Worm (Caenorhabditis elegans) whole organism, L1 larva: Measurements from ENCODE around the gene K07F5.15.

Experiments used
- C16A3.4 ChIP-seq: fragments of 150-350 bp; optimal IDR thresholded peaks from 2 replicates; lab custom pipeline; 2014; ENCODE audit warnings: missing biosample characterization, missing genetic modification characterization
- C34B4.2 ChIP-seq: sonication (generic microtip); optimal IDR thresholded peaks from 2 replicates; lab custom pipeline; 2017; ENCODE audit warnings: mild to moderate bottlenecking, missing genetic modification characterization, missing compliant biosample characterization
- F16B12.6 ChIP-seq: fragments of 150-350 bp; optimal IDR thresholded peaks from 2 replicates; lab custom pipeline; 2014; ENCODE audit warnings: missing biosample characterization, missing genetic modification characterization
- aha-1 ChIP-seq: fragments of 150-350 bp; optimal IDR thresholded peaks from 2 replicates; lab custom pipeline; 2014; ENCODE audit warnings: missing biosample characterization, missing genetic modification characterization
- alr-1 ChIP-seq: fragments of 200-800 bp; sonication (Bioruptor generic); optimal IDR thresholded peaks from 2 replicates; lab custom pipeline; 2018; ENCODE audit warnings: borderline replicate concordance, mild to moderate bottlenecking, missing genetic modification characterization, missing compliant biosample characterization
- aly-2 ChIP-seq: fragments of 150-350 bp; optimal IDR thresholded peaks from 2 replicates; lab custom pipeline; 2014; ENCODE audit warnings: missing biosample characterization, missing genetic modification characterization
- ceh-82 ChIP-seq, 3 experiments: fragments of 150-350 bp in 1 of 3; sonication (generic microtip) in 2 of 3; optimal IDR thresholded peaks; 2 replicates each; lab custom pipeline; 2014 to 2017; ENCODE audit warnings: missing biosample characterization in 3 of 3, missing genetic modification characterization in 3 of 3
- ceh-88 ChIP-seq: fragments of 200-800 bp; sonication (Bioruptor generic); IDR thresholded peaks from 2 replicates; pipeline ENCODE4 v1.3.6; 2022; ENCODE audit warnings: missing genetic modification characterization, missing compliant biosample characterization
- dpl-1 ChIP-seq, 3 experiments: fragments of 150-350 bp in 2 of 3; sonication (generic microtip) in 1 of 3; optimal IDR thresholded peaks; 2 replicates each; lab custom pipeline; 2014 to 2017; ENCODE audit warnings: missing biosample characterization in 3 of 3, missing genetic modification characterization in 3 of 3, missing genetic modification reagents in 3 of 3
- dsc-1 ChIP-seq: sonication (generic microtip); optimal IDR thresholded peaks from 2 replicates; lab custom pipeline; 2016; ENCODE audit warnings: mild to moderate bottlenecking, missing genetic modification characterization, missing compliant biosample characterization
- efl-1 ChIP-seq, 4 experiments: fragments of 150-350 bp; optimal IDR thresholded peaks in 3 of 4; peaks in 1 of 4; 1 replicate in 1 of 4; 2 replicates in 3 of 4; lab custom pipeline; 2014; ENCODE audit warnings: missing biosample characterization in 2 of 4, missing genetic modification characterization in 2 of 4, missing genetic modification reagents in 2 of 4
- egl-13 ChIP-seq: sonication (generic microtip); optimal IDR thresholded peaks from 2 replicates; lab custom pipeline; 2016; ENCODE audit warnings: missing genotype, missing genetic modification reagents, missing genetic modification characterization, missing compliant biosample characterization
- elt-3 ChIP-seq, 6 experiments: fragments of 150-350 bp in 1 of 6; sonication (generic microtip); optimal IDR thresholded peaks; 2 replicates each; lab custom pipeline; 2017 to 2018; ENCODE audit warnings: missing biosample characterization in 6 of 6, missing genetic modification characterization in 6 of 6, inconsistent platforms in 1 of 6
- fkh-10 ChIP-seq: sonication (generic microtip); optimal IDR thresholded peaks from 2 replicates; lab custom pipeline; 2017; ENCODE audit warnings: missing biosample characterization, missing genetic modification reagents, missing genetic modification characterization
- fkh-8 ChIP-seq: sonication (generic microtip); optimal IDR thresholded peaks from 2 replicates; lab custom pipeline; 2016; ENCODE audit warnings: mild to moderate bottlenecking, missing genetic modification characterization, missing compliant biosample characterization
- fos-1 ChIP-seq: fragments of 150-350 bp; optimal IDR thresholded peaks from 2 replicates; lab custom pipeline; 2014; ENCODE audit warnings: missing biosample characterization, missing genetic modification characterization
- hlh-17 ChIP-seq: fragments of 200-800 bp; sonication (Bioruptor generic); optimal IDR thresholded peaks from 2 replicates; lab custom pipeline; 2018; ENCODE audit warnings: missing genetic modification characterization, mild to moderate bottlenecking, missing compliant biosample characterization, moderate library complexity, borderline replicate concordance
- hpl-2 ChIP-seq: fragments of 150-350 bp; optimal IDR thresholded peaks from 2 replicates; lab custom pipeline; 2014; ENCODE audit warnings: missing biosample characterization, missing genetic modification reagents, missing genetic modification characterization
- jun-1 ChIP-seq: fragments of 150-350 bp; optimal IDR thresholded peaks from 2 replicates; lab custom pipeline; 2014; ENCODE audit warnings: missing biosample characterization, missing genetic modification reagents, missing genetic modification characterization
- lin-14 ChIP-seq: fragments of 200-800 bp; sonication (Bioruptor generic); optimal IDR thresholded peaks from 2 replicates; lab custom pipeline; 2018; ENCODE audit warnings: mild to moderate bottlenecking, missing genetic modification characterization, moderate library complexity, missing compliant biosample characterization
- lin-39 ChIP-seq: fragments of 150-350 bp; optimal IDR thresholded peaks from 2 replicates; lab custom pipeline; 2014; ENCODE audit warnings: missing biosample characterization, missing genetic modification reagents, missing genetic modification characterization
- lsy-2 ChIP-seq, 2 experiments: fragments of 150-350 bp; optimal IDR thresholded peaks; 2 replicates each; lab custom pipeline; 2014; ENCODE audit warnings: missing biosample characterization in 2 of 2, missing genetic modification characterization in 2 of 2
- mab-9 ChIP-seq: fragments of 200-800 bp; sonication (Bioruptor generic); IDR thresholded peaks from 2 replicates; pipeline ENCODE4 v1.3.6; 2022; ENCODE audit warnings: missing genetic modification reagents, missing genetic modification characterization, missing compliant biosample characterization
- mef-2 ChIP-seq: fragments of 150-350 bp; optimal IDR thresholded peaks from 2 replicates; lab custom pipeline; 2014; ENCODE audit warnings: missing biosample characterization, missing genetic modification characterization
- nhr-12 ChIP-seq: sonication (generic microtip); optimal IDR thresholded peaks from 2 replicates; lab custom pipeline; 2017; ENCODE audit warnings: missing biosample characterization, missing genetic modification characterization
- nhr-20 ChIP-seq: sonication (generic microtip); optimal IDR thresholded peaks from 2 replicates; lab custom pipeline; 2016; ENCODE audit warnings: mild to moderate bottlenecking, missing genetic modification characterization, missing compliant biosample characterization
- nhr-28 ChIP-seq: fragments of 150-350 bp; optimal IDR thresholded peaks from 2 replicates; lab custom pipeline; 2014; ENCODE audit warnings: missing biosample characterization, missing genetic modification characterization
- nhr-76 ChIP-seq: sonication (generic microtip); optimal IDR thresholded peaks from 2 replicates; lab custom pipeline; 2017; ENCODE audit warnings: missing biosample characterization, missing genetic modification characterization
- pax-3 ChIP-seq: fragments of 200-800 bp; sonication (Bioruptor generic); optimal IDR thresholded peaks from 2 replicates; lab custom pipeline; 2018; ENCODE audit warnings: mild to moderate bottlenecking, missing genetic modification characterization, moderate library complexity, missing compliant biosample characterization
- pqm-1 ChIP-seq: sonication (generic microtip); optimal IDR thresholded peaks from 3 replicates; lab custom pipeline; 2017; ENCODE audit warnings: missing biosample characterization, missing genetic modification characterization
- skn-1 ChIP-seq: fragments of 150-350 bp; optimal IDR thresholded peaks from 2 replicates; lab custom pipeline; 2014; ENCODE audit warnings: missing biosample characterization, missing genetic modification characterization
- snpc-4 ChIP-seq: fragments of 150-350 bp; optimal IDR thresholded peaks from 2 replicates; lab custom pipeline; 2014; ENCODE audit warnings: missing biosample characterization, missing genetic modification characterization
- sox-4 ChIP-seq: sonication (generic microtip); optimal IDR thresholded peaks from 2 replicates; lab custom pipeline; 2016; ENCODE audit warnings: missing genetic modification characterization, missing compliant biosample characterization
- sptf-1 ChIP-seq: fragments of 150-350 bp; optimal IDR thresholded peaks from 2 replicates; lab custom pipeline; 2014; ENCODE audit warnings: missing biosample characterization, missing genetic modification characterization
- swsn-7 ChIP-seq: sonication (generic microtip); optimal IDR thresholded peaks from 2 replicates; lab custom pipeline; 2016; ENCODE audit warnings: missing genetic modification characterization, missing compliant biosample characterization
- unc-130 ChIP-seq: fragments of 150-350 bp; optimal IDR thresholded peaks from 2 replicates; lab custom pipeline; 2017; ENCODE audit warnings: missing biosample characterization, missing genetic modification characterization, inconsistent platforms
- unc-62 ChIP-seq: fragments of 150-350 bp; optimal IDR thresholded peaks from 2 replicates; lab custom pipeline; 2014; ENCODE audit warnings: missing biosample characterization, missing genetic modification reagents, missing genetic modification characterization
- unc-86 ChIP-seq: sonication (generic microtip); optimal IDR thresholded peaks from 2 replicates; lab custom pipeline; 2016; ENCODE audit warnings: missing genetic modification characterization, missing compliant biosample characterization
- zag-1 ChIP-seq: fragments of 150-350 bp; optimal IDR thresholded peaks from 2 replicates; lab custom pipeline; 2014; ENCODE audit warnings: missing biosample characterization, missing genetic modification characterization
- zip-4 ChIP-seq: fragments of 200-800 bp; sonication (Bioruptor generic); optimal IDR thresholded peaks from 2 replicates; lab custom pipeline; 2018; ENCODE audit warnings: mild to moderate bottlenecking, missing genetic modification characterization, moderate library complexity, missing compliant biosample characterization
- ztf-11 ChIP-seq, 2 experiments: sonication (generic microtip); optimal IDR thresholded peaks; 2 replicates each; lab custom pipeline; 2016 to 2017; ENCODE audit warnings: missing genetic modification characterization in 2 of 2, missing biosample characterization in 1 of 2, missing compliant biosample characterization in 1 of 2
- ztf-4 ChIP-seq: fragments of 150-350 bp; optimal IDR thresholded peaks from 2 replicates; lab custom pipeline; 2014; ENCODE audit warnings: missing biosample characterization, missing genetic modification characterization

K07F5.15 gene

ce11 chrIV:9858970-9859369 lies 5.9 kb upstream of the K07F5.15 start:
- no peak for TF ChIP-seq dpl-1 (GFP tag; optimal IDR thresholded peaks at IDR 0.05; lab: Kevin White, UChicago)
- no peak for TF ChIP-seq lin-14 (GFP tag; lab: Kevin White, UChicago)
- TF ChIP-seq pqm-1 = no peak
- no peak for TF ChIP-seq skn-1 (tag; lab: Kevin White, UChicago)
- TF ChIP-seq sox-4 (tag; lab: Kevin White, UChicago) = no peak
- TF ChIP-seq nhr-76 (tag; lab: Kevin White, UChicago) = no peak
- TF ChIP-seq nhr-28 (tag; lab: Kevin White, UChicago) = no peak
- no peak for TF ChIP-seq sptf-1
- no peak for TF ChIP-seq aly-2 (tag; lab: Kevin White, UChicago)
- no peak for TF ChIP-seq alr-1 (tag; lab: Kevin White, UChicago)
- no peak for TF ChIP-seq nhr-12 (tag; lab: Kevin White, UChicago)
- no peak for TF ChIP-seq mab-9
- no peak for TF ChIP-seq hlh-17 (GFP tag; lab: Kevin White, UChicago)
- no peak for TF ChIP-seq zag-1
- no peak for TF ChIP-seq unc-130 (tag; lab: Kevin White, UChicago)
- TF ChIP-seq ceh-82 (tag; optimal IDR thresholded peaks at IDR 0.05; lab: Kevin White, UChicago) = no peak

ce11 chrIV:9861921-9862320 lies 3.0 kb upstream of the K07F5.15 start, which contains the start of gene K07F5.14:
K07F5.14 (plus strand) TSS chrIV:9862221.
- TF ChIP-seq jun-1 (tag; lab: Kevin White, UChicago) (no peak), F16B12.6 (tag; lab: Kevin White, UChicago) (no peak), zip-4 (GFP tag; lab: Kevin White, UChicago) (no peak), fkh-8 (no peak), elt-3 (tag; optimal IDR thresholded peaks at IDR 0.05; lab: Kevin White, UChicago) (no peak), C16A3.4 (no peak), hpl-2 (GFP tag; lab: Kevin White, UChicago) (no peak), ztf-11 (tag; optimal IDR thresholded peaks at IDR 0.05; lab: Kevin White, UChicago) (no peak), unc-86 (no peak), dsc-1 (tag; lab: Kevin White, UChicago) (no peak), fkh-10 (GFP tag; lab: Kevin White, UChicago) (no peak), lin-39 (tag; lab: Kevin White, UChicago) (no peak), pax-3 (no peak)

ce11 chrIV:9863817-9864216 lies 1.1 kb upstream of the K07F5.15 start, which contains the start of gene K07F5.16:
K07F5.16 (plus strand) TSS chrIV:9864117.
- no peak for TF ChIP-seq ceh-88 (GFP tag; lab: Robert Waterston, UW)
- TF ChIP-seq fos-1 (tag; lab: Kevin White, UChicago) = no peak
- TF ChIP-seq C16A3.4 = no peak
- no peak for TF ChIP-seq efl-1 (optimal IDR thresholded peaks at IDR 0.05; lab: Kevin White, UChicago)
- no peak for TF ChIP-seq efl-1 (GFP tag; optimal IDR thresholded peaks at IDR 0.05 in 1 of 2; lab: Kevin White, UChicago)
- no peak for TF ChIP-seq snpc-4 (tag; lab: Kevin White, UChicago)
- no peak for TF ChIP-seq ztf-4 (tag; lab: Kevin White, UChicago)
- no peak for TF ChIP-seq hpl-2 (GFP tag; lab: Kevin White, UChicago)
- TF ChIP-seq unc-62 (GFP tag; lab: Kevin White, UChicago) = no peak
- no peak for TF ChIP-seq mef-2 (tag; lab: Kevin White, UChicago)
- no peak for TF ChIP-seq swsn-7
- no peak for TF ChIP-seq egl-13 (tag; lab: Kevin White, UChicago)
- no peak for TF ChIP-seq nhr-20 (tag; lab: Kevin White, UChicago)
- TF ChIP-seq lsy-2 (tag; optimal IDR thresholded peaks at IDR 0.05; lab: Kevin White, UChicago) = no peak
- no peak for TF ChIP-seq aha-1 (tag; lab: Kevin White, UChicago)
- no peak for TF ChIP-seq dsc-1 (tag; lab: Kevin White, UChicago)
- TF ChIP-seq nhr-28 (tag; lab: Kevin White, UChicago) = no peak
- TF ChIP-seq skn-1 (tag; lab: Kevin White, UChicago) = no peak
- TF ChIP-seq pqm-1 = no peak
- TF ChIP-seq C34B4.2 (tag; lab: Kevin White, UChicago) = no peak
